Fruit fly (Drosophila melanogaster) whole organism, prepupa: Measurements from ENCODE around the gene Acp65Aa.

Experiments
- Blimp-1 ChIP-seq: fragments of 200-800 bp; sonication (Bioruptor generic); optimal IDR thresholded peaks from 3 replicates; lab custom pipeline; 2017; ENCODE audit warnings: missing biosample characterization, missing genetic modification characterization, mild to moderate bottlenecking, moderate library complexity, missing genetic modification reagents
- CG10631 ChIP-seq: fragments of 200-800 bp; sonication (Bioruptor generic); optimal IDR thresholded peaks from 2 replicates; lab custom pipeline; 2016; ENCODE audit warnings: missing biosample characterization, missing genetic modification characterization
- CG16779 ChIP-seq: fragments of 200-800 bp; sonication (Bioruptor generic); optimal IDR thresholded peaks from 3 replicates; lab custom pipeline; 2017; ENCODE audit warnings: missing biosample characterization, mild to moderate bottlenecking, missing genetic modification characterization
- Sox15 ChIP-seq: fragments of 200-800 bp; sonication (Bioruptor generic); optimal IDR thresholded peaks from 3 replicates; lab custom pipeline; 2016; ENCODE audit warnings: missing biosample characterization, missing genetic modification characterization
- dac ChIP-seq: fragments of 200-800 bp; sonication (Bioruptor generic); optimal IDR thresholded peaks from 2 replicates; lab custom pipeline; 2017; ENCODE audit warnings: missing biosample characterization, mild to moderate bottlenecking, missing genetic modification characterization
- fkh ChIP-seq: fragments of 200-800 bp; sonication (Bioruptor generic); optimal IDR thresholded peaks from 3 replicates; lab custom pipeline; 2017; ENCODE audit warnings: missing biosample characterization, mild to moderate bottlenecking, missing genetic modification characterization, moderate library complexity
- salr ChIP-seq, 2 experiments: fragments of 200-800 bp; sonication (Bioruptor generic); optimal IDR thresholded peaks; 3 replicates each; lab custom pipeline; 2016 to 2018; ENCODE audit warnings: missing biosample characterization in 2 of 2, missing genetic modification characterization in 2 of 2, mild to moderate bottlenecking in 1 of 2

dm6 chr3L:6157327-6158032, 4.9 kb upstream of the Acp65Aa start, which contains the start of gene CG13297:
- TF ChIP-seq Blimp-1 (GFP tag; lab: Kevin White, UChicago) (no peak), CG10631 (GFP tag; lab: Kevin White, UChicago) (no peak), Sox15 (no peak), CG16779 (tag; lab: Kevin White, UChicago) (no peak), salr (GFP tag; optimal IDR thresholded peaks at IDR 0.05; lab: Kevin White, UChicago) (no peak), dac (no peak), fkh (GFP tag; lab: Kevin White, UChicago) (no peak)
